Worm (Caenorhabditis elegans) whole organism, L4 larva: Measurements from ENCODE around the gene F37B4.10.

ENCODE experiments used
- ZK337.2 ChIP-seq: fragments of 200-800 bp; sonication (Bioruptor generic); IDR thresholded peaks from 2 replicates; pipeline ENCODE4 v1.3.6; 2022; ENCODE audit warnings: missing genetic modification reagents, missing genetic modification characterization, missing compliant biosample characterization
- ces-1 ChIP-seq: fragments of 150-350 bp; sonication (generic microtip); optimal IDR thresholded peaks from 4 replicates; lab custom pipeline; 2014; ENCODE audit warnings: missing biosample characterization, missing genetic modification reagents, missing genetic modification characterization
- ctbp-1 ChIP-seq: fragments of 200-800 bp; sonication (Bioruptor generic); IDR thresholded peaks from 2 replicates; pipeline ENCODE4 v1.3.6; 2022; ENCODE audit warnings: missing genetic modification reagents, missing genetic modification characterization, missing compliant biosample characterization
- lin-13 ChIP-seq: fragments of 150-350 bp; optimal IDR thresholded peaks from 2 replicates; lab custom pipeline; 2014; ENCODE audit warnings: missing biosample characterization, missing genetic modification reagents, missing genetic modification characterization
- lin-39 ChIP-seq: fragments of 150-350 bp; optimal IDR thresholded peaks from 2 replicates; lab custom pipeline; 2014; ENCODE audit warnings: missing biosample characterization, missing genetic modification reagents, missing genetic modification characterization
- lir-3 ChIP-seq: sonication (generic microtip); optimal IDR thresholded peaks from 2 replicates; lab custom pipeline; 2016; ENCODE audit warnings: mild to moderate bottlenecking, missing genetic modification characterization, missing compliant biosample characterization
- mep-1 ChIP-seq: fragments of 150-350 bp; sonication (generic microtip); optimal IDR thresholded peaks from 3 replicates; lab custom pipeline; 2014; ENCODE audit warnings: missing biosample characterization, missing genetic modification characterization
- nhr-237 ChIP-seq: sonication (generic microtip); optimal IDR thresholded peaks from 2 replicates; lab custom pipeline; 2017; ENCODE audit warnings: missing biosample characterization, missing genetic modification characterization
- nhr-6 ChIP-seq: fragments of 150-350 bp; optimal IDR thresholded peaks from 2 replicates; lab custom pipeline; 2014; ENCODE audit warnings: missing biosample characterization, missing genetic modification characterization
- pqm-1 ChIP-seq: sonication (generic microtip); optimal IDR thresholded peaks from 2 replicates; lab custom pipeline; 2017; ENCODE audit warnings: missing biosample characterization, missing genetic modification characterization
- set-16 ChIP-seq: fragments of 200-800 bp; sonication (Bioruptor generic); IDR thresholded peaks from 2 replicates; pipeline ENCODE4 v1.3.6; 2022; ENCODE audit warnings: missing genetic modification reagents, missing genetic modification characterization, missing compliant biosample characterization
- skn-1 ChIP-seq: fragments of 150-350 bp; optimal IDR thresholded peaks from 2 replicates; lab custom pipeline; 2014; ENCODE audit warnings: missing biosample characterization, missing genetic modification characterization
- snpc-1.2 ChIP-seq: fragments of 200-800 bp; sonication (Bioruptor generic); IDR thresholded peaks from 2 replicates; pipeline ENCODE4 v1.3.6; 2022; ENCODE audit warnings: missing genetic modification reagents, missing genetic modification characterization, missing compliant biosample characterization
- ztf-11 ChIP-seq: fragments of 150-350 bp; optimal IDR thresholded peaks from 2 replicates; lab custom pipeline; 2014; ENCODE audit warnings: missing biosample characterization, missing genetic modification characterization

ce11 chrV:2912901-2913300 lies 35.5 kb upstream of the F37B4.10 start, which contains the start of gene C31B8.9:
- no peak for TF ChIP-seq ztf-11
- TF ChIP-seq set-16 (GFP tag; lab: Robert Waterston, UW) = no peak
- no peak for TF ChIP-seq ZK337.2
- no peak for TF ChIP-seq mep-1 (tag; lab: Kevin White, UChicago)
- TF ChIP-seq nhr-237 (tag; lab: Kevin White, UChicago) = no peak
- no peak for TF ChIP-seq ctbp-1
- TF ChIP-seq skn-1 = no peak
- TF ChIP-seq lin-39 = no peak
- no peak for TF ChIP-seq lir-3 (tag; lab: Kevin White, UChicago)
- TF ChIP-seq nhr-6 (tag; lab: Kevin White, UChicago) = no peak
- TF ChIP-seq lin-13 = no peak
- no peak for TF ChIP-seq pqm-1 (tag; lab: Kevin White, UChicago)
- TF ChIP-seq snpc-1.2 (GFP tag; lab: Robert Waterston, UW) = no peak
- no peak for TF ChIP-seq ces-1 (GFP tag; lab: Kevin White, UChicago)
